Worm (Caenorhabditis elegans): ENCODE data around the gene AH6.17.

AH6.17 gene

DNA sequence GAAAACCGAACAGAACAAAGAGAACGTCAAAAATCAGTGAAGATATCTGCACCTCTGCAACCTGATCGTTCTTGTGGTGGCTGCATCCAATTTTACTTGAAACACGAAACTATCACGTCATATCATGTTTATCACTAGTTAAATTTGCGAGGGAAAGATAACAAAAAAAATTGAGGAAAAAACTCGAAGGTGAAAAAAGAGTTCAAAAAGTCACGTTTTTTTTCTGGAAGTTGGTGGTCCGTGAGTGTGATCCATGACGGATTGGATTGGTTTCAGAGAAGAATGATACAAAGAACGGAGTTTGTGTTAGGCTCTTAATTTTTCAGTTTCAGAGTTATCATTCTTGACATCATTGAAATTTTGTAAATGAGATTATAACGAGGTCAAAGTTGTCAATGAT is 40.4 kb upstream of the AH6.17 start:
- TF ChIP-seq ceh-83 (GFP tag; optimal IDR thresholded peaks at IDR 0.05) (no peak), unc-62 (GFP tag; optimal IDR thresholded peaks at IDR 0.05) (no peak), nhr-237 (tag; optimal IDR thresholded peaks at IDR 0.05) (no peak), bed-3 (GFP tag; optimal IDR thresholded peaks at IDR 0.05) (no peak), elt-3 (tag; optimal IDR thresholded peaks at IDR 0.05) (no peak), unc-39 (tag; optimal IDR thresholded peaks at IDR 0.05) (no peak), elt-1 (tag; optimal IDR thresholded peaks at IDR 0.05; ENCODE audit: borderline replicate concordance, insufficient read depth) (no peak), ces-1 (GFP tag; optimal IDR thresholded peaks at IDR 0.05) (no peak), pha-4 (tag; optimal IDR thresholded peaks at IDR 0.05) (no peak), mls-2 (tag; optimal IDR thresholded peaks at IDR 0.05) (no peak), ceh-43 (GFP tag; optimal IDR thresholded peaks at IDR 0.05) (no peak)

ce11 chrII:9483342-9483741 is 39.6 kb upstream of the AH6.17 start:
- TF ChIP-seq lsy-2 (tag; optimal IDR thresholded peaks at IDR 0.05): no peak
- TF ChIP-seq nhr-2 (tag; optimal IDR thresholded peaks at IDR 0.05): no peak
- no peak for TF ChIP-seq bed-3 (GFP tag; optimal IDR thresholded peaks at IDR 0.05)
- TF ChIP-seq ceh-43 (GFP tag; optimal IDR thresholded peaks at IDR 0.05): no peak
- no peak for TF ChIP-seq lin-13 (tag; optimal IDR thresholded peaks at IDR 0.05)
- TF ChIP-seq zip-8 (tag; optimal IDR thresholded peaks at IDR 0.05): no peak
- TF ChIP-seq unc-120 (tag; optimal IDR thresholded peaks at IDR 0.05; ENCODE audit: poor library complexity, severe bottlenecking): no peak
- no peak for TF ChIP-seq blmp-1 (tag; optimal IDR thresholded peaks at IDR 0.05)
- no peak for TF ChIP-seq pha-4 (tag; optimal IDR thresholded peaks at IDR 0.05)
- TF ChIP-seq nhr-237 (tag; optimal IDR thresholded peaks at IDR 0.05): no peak
- no peak for TF ChIP-seq nhr-28 (tag; optimal IDR thresholded peaks at IDR 0.05)
- no peak for TF ChIP-seq snpc-4 (tag; optimal IDR thresholded peaks at IDR 0.05)
- no peak for TF ChIP-seq ham-2 (GFP tag; optimal IDR thresholded peaks at IDR 0.05)

DNA sequence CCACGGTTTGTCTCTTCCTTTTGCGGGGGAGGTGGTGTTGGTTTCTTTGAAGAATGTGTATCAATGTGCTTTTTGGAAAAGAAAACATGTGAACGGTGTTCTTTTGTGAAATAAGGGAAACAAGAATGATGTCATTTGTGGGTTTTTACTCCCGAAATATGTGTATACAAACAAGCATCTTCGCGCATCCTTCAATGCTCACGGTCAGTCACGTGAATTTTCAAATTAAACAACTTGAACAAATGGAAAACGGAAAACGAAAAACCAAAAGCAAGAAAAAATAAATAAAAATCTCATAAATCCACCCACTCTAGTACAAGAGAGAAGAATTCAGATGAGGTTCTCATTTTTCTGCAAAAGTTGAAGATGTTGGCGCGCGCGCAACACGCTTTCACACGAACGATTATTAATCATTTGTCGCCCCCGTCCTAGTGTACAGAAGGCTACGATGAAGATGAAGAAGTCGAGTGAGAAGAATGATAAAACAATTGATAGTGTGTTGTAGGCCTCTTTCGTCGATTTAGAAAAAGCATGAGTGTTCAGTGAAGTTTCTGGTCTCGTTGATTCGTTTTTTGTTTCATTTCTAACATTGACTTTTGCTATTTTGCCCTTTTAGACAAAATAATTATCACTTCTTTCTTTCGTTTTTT is 37.8 kb upstream of the AH6.17 start:
- no peak for TF ChIP-seq mls-2 (tag; optimal IDR thresholded peaks at IDR 0.05)
- no peak for TF ChIP-seq bed-3 (GFP tag; optimal IDR thresholded peaks at IDR 0.05)
- no peak for TF ChIP-seq zip-8 (tag; optimal IDR thresholded peaks at IDR 0.05)
- TF ChIP-seq snpc-4 (tag; optimal IDR thresholded peaks at IDR 0.05): no peak
- no peak for TF ChIP-seq sem-2 (GFP tag; optimal IDR thresholded peaks at IDR 0.05)
- no peak for TF ChIP-seq nhr-28 (tag; optimal IDR thresholded peaks at IDR 0.05)
- no peak for TF ChIP-seq nhr-237 (tag; optimal IDR thresholded peaks at IDR 0.05)
- no peak for TF ChIP-seq sptf-1 (tag; optimal IDR thresholded peaks at IDR 0.05)
- no peak for TF ChIP-seq blmp-1 (tag; optimal IDR thresholded peaks at IDR 0.05)
- TF ChIP-seq ceh-39 (tag; optimal IDR thresholded peaks at IDR 0.05): no peak
- no peak for TF ChIP-seq tbx-8 (GFP tag; optimal IDR thresholded peaks at IDR 0.05)
- no peak for TF ChIP-seq ces-1 (GFP tag; optimal IDR thresholded peaks at IDR 0.05)
- no peak for TF ChIP-seq unc-120 (tag; optimal IDR thresholded peaks at IDR 0.05; ENCODE audit: poor library complexity, severe bottlenecking)
- no peak for TF ChIP-seq pha-4 (tag; optimal IDR thresholded peaks at IDR 0.05)
- no peak for TF ChIP-seq lin-13 (tag; optimal IDR thresholded peaks at IDR 0.05)

ce11 chrII:9487337-9487950 is 35.5 kb upstream of the AH6.17 start, which contains the start of gene T19H5.4:
T19H5.4 (minus strand) TSS chrII:9487387.
- no peak for TF ChIP-seq sptf-1 (tag; optimal IDR thresholded peaks at IDR 0.05)
- no peak for TF ChIP-seq ceh-43 (GFP tag; optimal IDR thresholded peaks at IDR 0.05)
- TF ChIP-seq cnd-1 (tag; optimal IDR thresholded peaks at IDR 0.05): no peak
- TF ChIP-seq elt-1 (tag; optimal IDR thresholded peaks at IDR 0.05; ENCODE audit: borderline replicate concordance, insufficient read depth): no peak

DNA sequence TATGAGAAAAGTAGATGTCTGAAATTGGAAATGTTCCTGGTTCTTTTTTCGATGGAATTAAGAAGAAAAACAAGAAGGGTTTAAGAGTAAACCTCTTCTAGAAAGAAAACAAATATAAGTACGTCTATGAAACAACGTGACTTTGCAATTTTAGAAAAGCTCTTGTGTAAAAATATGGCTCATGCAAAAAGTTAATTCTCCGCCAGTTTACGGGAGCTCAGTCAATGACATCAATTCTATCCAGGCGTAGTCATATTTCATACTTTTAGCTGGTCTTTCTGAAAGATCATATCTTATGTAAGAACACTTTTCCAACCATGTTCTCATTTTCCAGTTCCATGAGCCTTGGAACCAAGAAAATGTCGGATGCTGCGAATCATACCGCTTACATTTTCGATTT is 33.0 kb upstream of the AH6.17 start:
- no peak for TF ChIP-seq ceh-43 (GFP tag; optimal IDR thresholded peaks at IDR 0.05)
- TF ChIP-seq ztf-11 (tag; optimal IDR thresholded peaks at IDR 0.05): no peak
- TF ChIP-seq lsy-2 (tag; optimal IDR thresholded peaks at IDR 0.05): no peak
- TF ChIP-seq sptf-1 (tag; optimal IDR thresholded peaks at IDR 0.05): no peak
- TF ChIP-seq bed-3 (GFP tag; optimal IDR thresholded peaks at IDR 0.05): no peak
- TF ChIP-seq elt-1 (tag; optimal IDR thresholded peaks at IDR 0.05; ENCODE audit: borderline replicate concordance, insufficient read depth): no peak
- no peak for TF ChIP-seq zip-8 (tag; optimal IDR thresholded peaks at IDR 0.05)
- TF ChIP-seq cnd-1 (tag; optimal IDR thresholded peaks at IDR 0.05): no peak
- no peak for TF ChIP-seq tbx-8 (GFP tag; optimal IDR thresholded peaks at IDR 0.05)
- no peak for TF ChIP-seq unc-62 (GFP tag; optimal IDR thresholded peaks at IDR 0.05)
- no peak for TF ChIP-seq drap-1 (GFP tag; optimal IDR thresholded peaks at IDR 0.05)
- no peak for TF ChIP-seq nhr-237 (tag; optimal IDR thresholded peaks at IDR 0.05)
- no peak for TF ChIP-seq ces-1 (GFP tag; optimal IDR thresholded peaks at IDR 0.05)
- TF ChIP-seq mep-1 (tag; optimal IDR thresholded peaks at IDR 0.05): no peak
- no peak for TF ChIP-seq unc-120 (tag; optimal IDR thresholded peaks at IDR 0.05; ENCODE audit: poor library complexity, severe bottlenecking)
- no peak for TF ChIP-seq ceh-39 (tag; optimal IDR thresholded peaks at IDR 0.05)

Measured in whole organism, mixed stage, embryonic.